Worm (Caenorhabditis elegans) whole organism, young adult: ENCODE measurements around the gene mccc-2.

Source experiments
- B0261.1 ChIP-seq: sonication (generic microtip); optimal IDR thresholded peaks from 2 replicates; lab custom pipeline; 2016; ENCODE audit warnings: mild to moderate bottlenecking, missing genetic modification characterization, moderate library complexity, missing compliant biosample characterization
- C17E4.6 ChIP-seq: fragments of 200-800 bp; sonication (Bioruptor generic); IDR thresholded peaks from 2 replicates; pipeline ENCODE4 v1.3.6; 2022; ENCODE audit warnings: missing genetic modification reagents, missing genetic modification characterization, missing compliant biosample characterization
- F10E7.11 ChIP-seq: sonication (generic microtip); optimal IDR thresholded peaks from 2 replicates; lab custom pipeline; 2017; ENCODE audit warnings: mild to moderate bottlenecking, missing genetic modification characterization, moderate library complexity, missing compliant biosample characterization
- F33H1.4 ChIP-seq: fragments of 200-800 bp; sonication (Bioruptor generic); IDR thresholded peaks from 2 replicates; pipeline ENCODE4 v1.3.6; 2022; ENCODE audit warnings: missing genetic modification reagents, missing genetic modification characterization, missing compliant biosample characterization
- F52B5.7 ChIP-seq: sonication (generic microtip); optimal IDR thresholded peaks from 2 replicates; lab custom pipeline; 2016; ENCODE audit warnings: mild to moderate bottlenecking, missing genetic modification characterization, missing compliant biosample characterization
- F57A8.1 ChIP-seq: fragments of 200-800 bp; sonication (Bioruptor generic); optimal IDR thresholded peaks from 2 replicates; lab custom pipeline; 2018; ENCODE audit warnings: mild to moderate bottlenecking, missing genetic modification characterization, moderate library complexity, missing compliant biosample characterization
- F57C9.4 ChIP-seq: sonication (generic microtip); optimal IDR thresholded peaks from 2 replicates; lab custom pipeline; 2017; ENCODE audit warnings: mild to moderate bottlenecking, missing genetic modification characterization, missing compliant biosample characterization
- K11D2.4 ChIP-seq: fragments of 200-800 bp; sonication (Bioruptor generic); IDR thresholded peaks from 2 replicates; pipeline ENCODE4 v1.3.6; 2022; ENCODE audit warnings: missing genetic modification reagents, missing genetic modification characterization, missing compliant biosample characterization
- K12H6.12 ChIP-seq: fragments of 200-800 bp; sonication (Bioruptor generic); optimal IDR thresholded peaks from 2 replicates; lab custom pipeline; 2018; ENCODE audit warnings: mild to moderate bottlenecking, missing genetic modification characterization, missing compliant biosample characterization
- Y79H2A.3 ChIP-seq: fragments of 200-800 bp; sonication (Bioruptor generic); conservative IDR thresholded peaks from 2 replicates; pipeline ENCODE4 v1.3.6; 2022; ENCODE audit warnings: missing genetic modification reagents, missing genetic modification characterization, missing compliant biosample characterization
- attf-3 ChIP-seq: fragments of 200-800 bp; sonication (Bioruptor generic); conservative IDR thresholded peaks from 2 replicates; pipeline ENCODE4 v1.3.6; 2022; ENCODE audit warnings: missing genetic modification reagents, missing genetic modification characterization, missing compliant biosample characterization
- attf-5 ChIP-seq: fragments of 200-800 bp; sonication (Bioruptor generic); optimal IDR thresholded peaks from 2 replicates; lab custom pipeline; 2018; ENCODE audit warnings: mild to moderate bottlenecking, missing genetic modification characterization, missing compliant biosample characterization
- attf-6 ChIP-seq: fragments of 200-800 bp; sonication (Bioruptor generic); IDR thresholded peaks from 2 replicates; pipeline ENCODE4 v1.3.6; 2022; ENCODE audit warnings: missing genetic modification reagents, missing genetic modification characterization, missing compliant biosample characterization
- bed-2 ChIP-seq: fragments of 200-800 bp; sonication (Bioruptor generic); IDR thresholded peaks from 2 replicates; pipeline ENCODE4 v1.3.6; 2022; ENCODE audit warnings: missing genetic modification reagents, missing genetic modification characterization, missing compliant biosample characterization
- ceh-100 ChIP-seq: fragments of 200-800 bp; sonication (Bioruptor generic); IDR thresholded peaks from 2 replicates; pipeline ENCODE4 v1.3.6; 2022; ENCODE audit warnings: missing genetic modification reagents, missing genetic modification characterization, missing compliant biosample characterization
- ceh-27 ChIP-seq: fragments of 200-800 bp; sonication (Bioruptor generic); optimal IDR thresholded peaks from 2 replicates; lab custom pipeline; 2018; ENCODE audit warnings: mild to moderate bottlenecking, missing genetic modification characterization, moderate library complexity, missing compliant biosample characterization
- ceh-79 ChIP-seq: sonication (generic microtip); optimal IDR thresholded peaks from 2 replicates; lab custom pipeline; 2017; ENCODE audit warnings: mild to moderate bottlenecking, missing genetic modification characterization, missing compliant biosample characterization
- die-1 ChIP-seq: sonication (generic microtip); optimal IDR thresholded peaks from 2 replicates; lab custom pipeline; 2016; ENCODE audit warnings: missing genotype, mild to moderate bottlenecking, missing genetic modification characterization, missing compliant biosample characterization
- dpl-1 ChIP-seq: fragments of 150-350 bp; optimal IDR thresholded peaks from 2 replicates; lab custom pipeline; 2014; ENCODE audit warnings: missing biosample characterization, missing genetic modification reagents, missing genetic modification characterization
- efl-1 ChIP-seq: fragments of 150-350 bp; optimal IDR thresholded peaks from 2 replicates; lab custom pipeline; 2014; ENCODE audit warnings: missing biosample characterization, missing genetic modification reagents, missing genetic modification characterization
- egl-44 ChIP-seq: fragments of 200-800 bp; sonication (Bioruptor generic); IDR thresholded peaks from 2 replicates; pipeline ENCODE4 v1.3.6; 2022; ENCODE audit warnings: missing genetic modification reagents, missing genetic modification characterization, missing compliant biosample characterization
- egrh-3 ChIP-seq: fragments of 200-800 bp; sonication (Bioruptor generic); IDR thresholded peaks from 2 replicates; pipeline ENCODE4 v1.3.6; 2022; ENCODE audit warnings: missing genetic modification reagents, missing genetic modification characterization, missing compliant biosample characterization
- ets-4 ChIP-seq: fragments of 200-800 bp; sonication (Bioruptor generic); optimal IDR thresholded peaks from 2 replicates; lab custom pipeline; 2018; ENCODE audit warnings: mild to moderate bottlenecking, missing genetic modification characterization, missing compliant biosample characterization
- gei-17 ChIP-seq: fragments of 200-800 bp; sonication (Bioruptor generic); optimal IDR thresholded peaks from 2 replicates; lab custom pipeline; 2018; ENCODE audit warnings: mild to moderate bottlenecking, missing genetic modification characterization, missing compliant biosample characterization
- lag-1 ChIP-seq: fragments of 200-800 bp; sonication (Bioruptor generic); IDR thresholded peaks from 2 replicates; pipeline ENCODE4 v1.3.6; 2022; ENCODE audit warnings: missing genetic modification reagents, missing genetic modification characterization, missing compliant biosample characterization
- lin-26 ChIP-seq: fragments of 200-800 bp; sonication (Bioruptor generic); IDR thresholded peaks from 2 replicates; pipeline ENCODE4 v1.3.6; 2022; ENCODE audit warnings: missing genetic modification reagents, missing genetic modification characterization, missing compliant biosample characterization
- lin-35 ChIP-seq, 3 experiments: fragments of 150-350 bp in 2 of 3; sonication (generic microtip) in 1 of 3; optimal IDR thresholded peaks; 2 replicates each; lab custom pipeline; 2014 to 2018; ENCODE audit warnings: missing biosample characterization in 3 of 3, missing genetic modification characterization in 3 of 3, missing genetic modification reagents in 3 of 3
- lin-40 ChIP-seq: sonication (generic microtip); optimal IDR thresholded peaks from 2 replicates; lab custom pipeline; 2016; ENCODE audit warnings: missing genetic modification characterization, mild to moderate bottlenecking, missing compliant biosample characterization, missing genotype, missing genetic modification reagents
- lin-54 ChIP-seq: fragments of 200-800 bp; sonication (Bioruptor generic); optimal IDR thresholded peaks from 2 replicates; lab custom pipeline; 2018; ENCODE audit warnings: mild to moderate bottlenecking, missing genetic modification characterization, missing compliant biosample characterization
- lir-1 ChIP-seq: fragments of 200-800 bp; sonication (Bioruptor generic); conservative IDR thresholded peaks from 2 replicates; pipeline ENCODE4 v1.3.6; 2022; ENCODE audit warnings: missing genetic modification reagents, missing genetic modification characterization, missing compliant biosample characterization
- madf-6 ChIP-seq: fragments of 200-800 bp; sonication (Bioruptor generic); IDR thresholded peaks from 2 replicates; pipeline ENCODE4 v1.3.6; 2022; ENCODE audit warnings: missing genetic modification reagents, missing genetic modification characterization, missing compliant biosample characterization
- mcd-1 ChIP-seq: fragments of 200-800 bp; sonication (Bioruptor generic); IDR thresholded peaks from 2 replicates; pipeline ENCODE4 v1.3.6; 2022; ENCODE audit warnings: missing genetic modification reagents, missing genetic modification characterization, missing compliant biosample characterization
- mes-4 ChIP-seq: sonication (generic microtip); optimal IDR thresholded peaks from 2 replicates; lab custom pipeline; 2016; ENCODE audit warnings: missing genotype, missing genetic modification characterization, missing compliant biosample characterization
- nfya-1 ChIP-seq: sonication (generic microtip); optimal IDR thresholded peaks from 2 replicates; lab custom pipeline; 2017; ENCODE audit warnings: antibody characterized with exemption, missing compliant biosample characterization, missing genetic modification characterization, borderline replicate concordance; ENCODE audit not compliant: insufficient read depth
- nfyb-1 ChIP-seq: fragments of 200-800 bp; sonication (Bioruptor generic); IDR thresholded peaks from 2 replicates; pipeline ENCODE4 v1.3.6; 2022; ENCODE audit warnings: missing genetic modification reagents, missing genetic modification characterization, missing compliant biosample characterization
- nhr-120 ChIP-seq: fragments of 200-800 bp; sonication (Bioruptor generic); IDR thresholded peaks from 2 replicates; pipeline ENCODE4 v1.3.6; 2022; ENCODE audit warnings: missing genetic modification characterization, missing compliant biosample characterization
- nhr-27 ChIP-seq: fragments of 200-800 bp; sonication (Bioruptor generic); optimal IDR thresholded peaks from 2 replicates; lab custom pipeline; 2018; ENCODE audit warnings: mild to moderate bottlenecking, missing genetic modification characterization, moderate library complexity, missing compliant biosample characterization
- nhr-90 ChIP-seq: sonication (generic microtip); optimal IDR thresholded peaks from 2 replicates; lab custom pipeline; 2016; ENCODE audit warnings: missing genotype, mild to moderate bottlenecking, missing genetic modification characterization, missing compliant biosample characterization
- pbrm-1 ChIP-seq: fragments of 200-800 bp; sonication (Bioruptor generic); IDR thresholded peaks from 2 replicates; pipeline ENCODE4 v1.3.6; 2022; ENCODE audit warnings: missing genetic modification reagents, missing genetic modification characterization, missing compliant biosample characterization
- repo-1 ChIP-seq: sonication (generic microtip); optimal IDR thresholded peaks from 2 replicates; lab custom pipeline; 2017; ENCODE audit warnings: mild to moderate bottlenecking, missing genetic modification characterization, missing compliant biosample characterization
- rpc-1 ChIP-seq, 2 experiments: fragments of 150-350 bp in 1 of 2; sonication (generic microtip) in 1 of 2; optimal IDR thresholded peaks; 2 replicates each; lab custom pipeline; 2014 to 2018; ENCODE audit warnings: missing biosample characterization in 1 of 2, missing genetic modification characterization in 1 of 2, missing genetic modification reagents in 1 of 2, missing genotype in 1 of 2
- snpc-1.3 ChIP-seq: sonication (generic microtip); optimal IDR thresholded peaks from 2 replicates; lab custom pipeline; 2017; ENCODE audit warnings: missing genetic modification characterization, mild to moderate bottlenecking, missing compliant biosample characterization, antibody characterized with exemption, moderate library complexity, missing genotype, missing genetic modification reagents; ENCODE audit not compliant: insufficient read depth
- somi-1 ChIP-seq: fragments of 200-800 bp; sonication (Bioruptor generic); optimal IDR thresholded peaks from 2 replicates; lab custom pipeline; 2018; ENCODE audit warnings: mild to moderate bottlenecking, missing genetic modification characterization, missing compliant biosample characterization
- sptf-2 ChIP-seq: fragments of 200-800 bp; sonication (Bioruptor generic); optimal IDR thresholded peaks from 2 replicates; lab custom pipeline; 2018; ENCODE audit warnings: mild to moderate bottlenecking, missing genetic modification characterization, missing compliant biosample characterization
- zim-3 ChIP-seq: sonication (generic microtip); optimal IDR thresholded peaks from 2 replicates; lab custom pipeline; 2017; ENCODE audit warnings: mild to moderate bottlenecking, missing genetic modification characterization, moderate library complexity, missing compliant biosample characterization
- ztf-22 ChIP-seq: fragments of 200-800 bp; sonication (Bioruptor generic); optimal IDR thresholded peaks from 2 replicates; lab custom pipeline; 2018; ENCODE audit warnings: mild to moderate bottlenecking, missing genetic modification characterization, moderate library complexity, missing compliant biosample characterization
- ztf-3 ChIP-seq: fragments of 200-800 bp; sonication (Bioruptor generic); optimal IDR thresholded peaks from 2 replicates; lab custom pipeline; 2018; ENCODE audit warnings: mild to moderate bottlenecking, missing genetic modification characterization, missing compliant biosample characterization
- ztf-6 ChIP-seq: fragments of 200-800 bp; sonication (Bioruptor generic); IDR thresholded peaks from 2 replicates; pipeline ENCODE4 v1.3.6; 2022; ENCODE audit warnings: missing genetic modification reagents, missing genetic modification characterization, missing compliant biosample characterization

Gene mccc-2

ce11 chrIII:9058959-9059534 is 30.1 kb downstream of the mccc-2 start, which contains the start of gene gst-1 (continued):
- TF ChIP-seq lin-35 (GFP tag; optimal IDR thresholded peaks at IDR 0.05; lab: Kevin White, UChicago) (no peak), attf-6 (GFP tag; lab: Robert Waterston, UW) (no peak), lin-26 (GFP tag; lab: Robert Waterston, UW) (no peak), B0261.1 (tag; lab: Kevin White, UChicago) (no peak), ets-4 (GFP tag; lab: Kevin White, UChicago) (no peak), nhr-27 (tag; lab: Kevin White, UChicago) (no peak), F33H1.4 (no peak), attf-5 (no peak), K11D2.4 (no peak), dpl-1 (GFP tag; lab: Kevin White, UChicago) (no peak), somi-1 (GFP tag; lab: Kevin White, UChicago) (no peak), gei-17 (no peak), nfya-1 (tag; lab: Kevin White, UChicago) (no peak), F10E7.11 (no peak), mes-4 (tag; lab: Kevin White, UChicago) (no peak), lin-40 (tag; lab: Kevin White, UChicago) (peak; percentile 19), F57A8.1 (GFP tag; lab: Kevin White, UChicago) (no peak), ceh-27 (peak; percentile 2), C17E4.6 (0 out of 2 replicates have a peak, but pooled peaks have one; percentile 29), egrh-3 (GFP tag; lab: Robert Waterston, UW) (no peak), bed-2 (GFP tag; lab: Robert Waterston, UW) (no peak), efl-1 (GFP tag; lab: Kevin White, UChicago) (peak; percentile 10), lin-54 (GFP tag; lab: Kevin White, UChicago) (peak; percentile 13), egl-44 (no peak), die-1 (no peak), pbrm-1 (GFP tag; lab: Robert Waterston, UW) (no peak), ztf-3 (GFP tag; lab: Kevin White, UChicago) (no peak), K12H6.12 (tag; lab: Kevin White, UChicago) (no peak), ztf-22 (GFP tag; lab: Kevin White, UChicago) (peak; percentile 35), nhr-90 (tag; lab: Kevin White, UChicago) (no peak), mcd-1 (GFP tag; lab: Robert Waterston, UW) (no peak), ztf-6 (no peak), lir-1 (no peak), F52B5.7 (no peak), repo-1 (tag; lab: Kevin White, UChicago) (no peak), F57C9.4 (tag; lab: Kevin White, UChicago) (no peak), Y79H2A.3 (no peak), attf-3 (no peak), ceh-79 (no peak), nfyb-1 (GFP tag; lab: Robert Waterston, UW) (no peak), sptf-2 (no peak), nhr-120 (GFP tag; lab: Robert Waterston, UW) (no peak), rpc-1 (optimal IDR thresholded peaks at IDR 0.05; lab: Kevin White, UChicago) (peak; percentile 0), rpc-1 (tag; optimal IDR thresholded peaks at IDR 0.05; lab: Kevin White, UChicago) (no peak), madf-6 (GFP tag; lab: Robert Waterston, UW) (peak; percentile 20; the same call in 1 of the 2 replicates), ceh-100 (no peak), zim-3 (no peak), snpc-1.3 (peak; percentile 40), lag-1 (GFP tag; lab: Robert Waterston, UW) (no peak)
